Fruit fly (Drosophila melanogaster) whole organism, embryonic: ENCODE results near the gene CG5902.

Source experiments
- Bgb ChIP-seq: fragments of 200-800 bp; sonication (Bioruptor generic); IDR thresholded peaks from 2 replicates; pipeline ENCODE4 v1.3.6; 2022; ENCODE audit warnings: missing biosample characterization, missing genetic modification characterization; ENCODE audit not compliant: partially characterized antibody
- CG1024 ChIP-seq: fragments of 200-800 bp; sonication (Bioruptor generic); IDR thresholded peaks from 2 replicates; pipeline ENCODE4 v1.3.6; 2022; ENCODE audit warnings: missing biosample characterization, missing genetic modification characterization
- CG11696 ChIP-seq: fragments of 200-800 bp; sonication (Bioruptor generic); IDR thresholded peaks from 2 replicates; pipeline ENCODE4 v1.3.6; 2022; ENCODE audit warnings: missing biosample characterization, missing genetic modification characterization
- CG1647 ChIP-seq: fragments of 200-800 bp; sonication (Bioruptor generic); optimal IDR thresholded peaks from 3 replicates; lab custom pipeline; 2016; ENCODE audit warnings: missing biosample characterization, missing genetic modification characterization
- CG16813 ChIP-seq: fragments of 200-800 bp; sonication (Bioruptor generic); IDR thresholded peaks from 3 replicates; pipeline ENCODE4 v1.3.6; 2022; ENCODE audit warnings: missing biosample characterization, missing genetic modification characterization; ENCODE audit not compliant: partially characterized antibody
- CG17385 ChIP-seq: fragments of 200-800 bp; sonication (Bioruptor generic); optimal IDR thresholded peaks from 3 replicates; lab custom pipeline; 2018; ENCODE audit warnings: missing biosample characterization, mild to moderate bottlenecking, missing genetic modification characterization
- CG2129 ChIP-seq: fragments of 200-800 bp; sonication (Bioruptor generic); IDR thresholded peaks from 2 replicates; pipeline ENCODE4 v1.3.6; 2022; ENCODE audit warnings: missing biosample characterization, missing genetic modification characterization; ENCODE audit not compliant: partially characterized antibody
- CG30020 ChIP-seq: fragments of 200-800 bp; optimal IDR thresholded peaks from 2 replicates; lab custom pipeline; 2019; ENCODE audit warnings: missing biosample characterization, mild to moderate bottlenecking, missing genetic modification characterization, moderate library complexity
- CG32767 ChIP-seq: fragments of 200-800 bp; sonication (Bioruptor generic); IDR thresholded peaks from 2 replicates; pipeline ENCODE4 v1.3.6; 2022; ENCODE audit warnings: missing biosample characterization, missing genetic modification characterization
- CG33213 ChIP-seq: fragments of 200-800 bp; sonication (Bioruptor generic); optimal IDR thresholded peaks from 3 replicates; lab custom pipeline; 2016; ENCODE audit warnings: missing biosample characterization, missing genetic modification characterization
- CG3995 ChIP-seq: fragments of 200-800 bp; sonication (Bioruptor generic); optimal IDR thresholded peaks from 3 replicates; lab custom pipeline; 2016; ENCODE audit warnings: missing biosample characterization, missing genetic modification characterization
- CG7271 ChIP-seq: fragments of 200-800 bp; sonication (Bioruptor generic); optimal IDR thresholded peaks from 2 replicates; lab custom pipeline; 2018; ENCODE audit warnings: missing biosample characterization, mild to moderate bottlenecking, missing genetic modification characterization, moderate library complexity
- CG7786 ChIP-seq: fragments of 200-800 bp; sonication (Bioruptor generic); optimal IDR thresholded peaks from 2 replicates; lab custom pipeline; 2016; ENCODE audit warnings: missing biosample characterization, missing genetic modification characterization
- CG7928 ChIP-seq: fragments of 200-800 bp; sonication (Bioruptor generic); optimal IDR thresholded peaks from 2 replicates; lab custom pipeline; 2017; ENCODE audit warnings: missing biosample characterization, mild to moderate bottlenecking, missing genetic modification characterization
- CG8478 ChIP-seq: fragments of >200 bp; optimal IDR thresholded peaks from 2 replicates; lab custom pipeline; 2018
- CG8944 ChIP-seq: fragments of 200-800 bp; sonication (Bioruptor generic); optimal IDR thresholded peaks from 3 replicates; lab custom pipeline; 2016; ENCODE audit warnings: missing biosample characterization, missing genetic modification characterization
- Doc2 ChIP-seq: fragments of 200-800 bp; sonication (Bioruptor generic); IDR thresholded peaks from 2 replicates; pipeline ENCODE4 v1.3.6; 2022; ENCODE audit warnings: missing biosample characterization, missing genetic modification characterization
- Fer2 ChIP-seq: fragments of 200-800 bp; sonication (Bioruptor generic); optimal IDR thresholded peaks from 2 replicates; lab custom pipeline; 2018; ENCODE audit warnings: missing biosample characterization, mild to moderate bottlenecking, missing genetic modification characterization, moderate library complexity
- HLH3B ChIP-seq: fragments of 200-800 bp; sonication (Bioruptor generic); IDR thresholded peaks from 2 replicates; pipeline ENCODE4 v1.3.6; 2022; ENCODE audit warnings: missing biosample characterization, missing genetic modification characterization
- Hr78 ChIP-seq, 2 experiments: fragments of 200-800 bp in 1 of 2; fragments of >200 bp in 1 of 2; sonication (Bioruptor generic) in 1 of 2; optimal IDR thresholded peaks; 2 replicates each; lab custom pipeline; 2017 to 2019; ENCODE audit warnings: missing biosample characterization in 2 of 2, missing genetic modification characterization in 2 of 2, mild to moderate bottlenecking in 1 of 2, moderate library complexity in 1 of 2
- MTF-1 ChIP-seq: fragments of 200-800 bp; sonication (Bioruptor generic); optimal IDR thresholded peaks from 2 replicates; lab custom pipeline; 2018; ENCODE audit warnings: missing biosample characterization, mild to moderate bottlenecking, missing genetic modification characterization, borderline replicate concordance
- NC2β ChIP-seq: fragments of 200-800 bp; sonication (Bioruptor generic); optimal IDR thresholded peaks from 2 replicates; lab custom pipeline; 2016; ENCODE audit warnings: missing biosample characterization, missing genetic modification characterization
- Oaz ChIP-seq: fragments of 200-800 bp; sonication (Bioruptor generic); IDR thresholded peaks from 2 replicates; pipeline ENCODE4 v1.3.6; 2022; ENCODE audit warnings: missing biosample characterization, missing genetic modification characterization
- Sox100B ChIP-seq: fragments of 200-800 bp; sonication (Bioruptor generic); optimal IDR thresholded peaks from 3 replicates; lab custom pipeline; 2018; ENCODE audit warnings: missing biosample characterization, mild to moderate bottlenecking, missing genetic modification characterization
- Tbp ChIP-seq: fragments of >200 bp; optimal IDR thresholded peaks from 2 replicates; lab custom pipeline; 2018; ENCODE audit warnings: missing biosample characterization, missing genetic modification characterization
- bowl ChIP-seq: fragments of 200-800 bp; sonication (Bioruptor generic); IDR thresholded peaks from 2 replicates; pipeline ENCODE4 v1.3.6; 2022; ENCODE audit warnings: missing biosample characterization, missing genetic modification characterization
- dimm ChIP-seq: fragments of 200-800 bp; sonication (Bioruptor generic); IDR thresholded peaks from 2 replicates; pipeline ENCODE4 v1.3.6; 2022; ENCODE audit warnings: missing biosample characterization, missing genetic modification characterization
- dm ChIP-seq: fragments of 200-800 bp; sonication (Bioruptor generic); optimal IDR thresholded peaks from 3 replicates; lab custom pipeline; 2016; ENCODE audit warnings: missing biosample characterization, missing genetic modification characterization
- dysf ChIP-seq: fragments of 200-800 bp; sonication (Bioruptor generic); IDR thresholded peaks from 3 replicates; pipeline ENCODE4 v1.3.6; 2022; ENCODE audit warnings: missing biosample characterization, missing genetic modification characterization
- exex ChIP-seq: fragments of 200-800 bp; sonication (Bioruptor generic); optimal IDR thresholded peaks from 4 replicates; lab custom pipeline; 2018; ENCODE audit warnings: missing biosample characterization, mild to moderate bottlenecking, missing genetic modification characterization, moderate library complexity
- gce ChIP-seq: fragments of 200-800 bp; sonication (Bioruptor generic); IDR thresholded peaks from 3 replicates; pipeline ENCODE4 v1.3.6; 2022; ENCODE audit warnings: missing biosample characterization, missing genetic modification characterization
- grn ChIP-seq: fragments of 200-800 bp; sonication (Bioruptor generic); optimal IDR thresholded peaks from 3 replicates; lab custom pipeline; 2017; ENCODE audit warnings: missing biosample characterization, missing genetic modification characterization
- hkb ChIP-seq, 2 experiments: fragments of 200-800 bp in 1 of 2; fragments of >200 bp in 1 of 2; sonication (Bioruptor generic) in 1 of 2; IDR thresholded peaks in 1 of 2; optimal IDR thresholded peaks in 1 of 2; 2 replicates each; pipeline versions ENCODE4 v1.3.6 to Lab custom; 2017 to 2022; ENCODE audit warnings: missing biosample characterization in 1 of 2, missing genetic modification characterization in 1 of 2
- ind ChIP-seq: fragments of 200-800 bp; sonication (Bioruptor generic); optimal IDR thresholded peaks from 3 replicates; lab custom pipeline; 2016; ENCODE audit warnings: missing biosample characterization, missing genetic modification characterization
- jumu ChIP-seq: fragments of 200-800 bp; sonication (Bioruptor generic); optimal IDR thresholded peaks from 3 replicates; lab custom pipeline; 2016; ENCODE audit warnings: missing biosample characterization, missing genetic modification characterization
- lbe ChIP-seq: fragments of 200-800 bp; sonication (Bioruptor generic); optimal IDR thresholded peaks from 2 replicates; lab custom pipeline; 2016; ENCODE audit warnings: missing biosample characterization, mild to moderate bottlenecking, missing genetic modification characterization
- pb ChIP-seq: fragments of 200-800 bp; sonication (Bioruptor generic); optimal IDR thresholded peaks from 3 replicates; lab custom pipeline; 2016; ENCODE audit warnings: missing biosample characterization, missing genetic modification characterization
- pita ChIP-seq: fragments of 200-800 bp; sonication (Bioruptor generic); optimal IDR thresholded peaks from 2 replicates; lab custom pipeline; 2017; ENCODE audit warnings: missing biosample characterization, mild to moderate bottlenecking, missing genetic modification characterization
- pros ChIP-seq: fragments of 200-800 bp; sonication (Bioruptor generic); optimal IDR thresholded peaks from 3 replicates; lab custom pipeline; 2019; ENCODE audit warnings: missing biosample characterization, mild to moderate bottlenecking, missing genetic modification characterization, moderate library complexity
- pum ChIP-seq: fragments of 200-800 bp; sonication (Bioruptor generic); optimal IDR thresholded peaks from 2 replicates; lab custom pipeline; 2016; ENCODE audit warnings: missing biosample characterization, missing genetic modification characterization
- sens-2 ChIP-seq: fragments of 200-800 bp; sonication (Bioruptor generic); IDR thresholded peaks from 2 replicates; pipeline ENCODE4 v1.3.6; 2022; ENCODE audit warnings: missing biosample characterization, missing genetic modification characterization
- seq ChIP-seq: fragments of 200-800 bp; sonication (Bioruptor generic); IDR thresholded peaks from 2 replicates; pipeline ENCODE4 v1.3.6; 2022; ENCODE audit warnings: missing biosample characterization, missing genetic modification characterization
- sima ChIP-seq: fragments of 200-800 bp; sonication (Bioruptor generic); optimal IDR thresholded peaks from 2 replicates; lab custom pipeline; 2016; ENCODE audit warnings: missing biosample characterization, missing genetic modification characterization
- so ChIP-seq: fragments of 200-800 bp; sonication (Bioruptor generic); IDR thresholded peaks from 3 replicates; pipeline ENCODE4 v1.3.6; 2022; ENCODE audit warnings: missing biosample characterization, missing genetic modification characterization
- tap ChIP-seq: fragments of 200-800 bp; optimal IDR thresholded peaks from 3 replicates; lab custom pipeline; 2019; ENCODE audit warnings: missing biosample characterization, mild to moderate bottlenecking, missing genetic modification characterization, moderate library complexity
- tll ChIP-seq, 2 experiments: fragments of 200-800 bp in 1 of 2; fragments of >200 bp in 1 of 2; sonication (Bioruptor generic) in 1 of 2; optimal IDR thresholded peaks; 2 replicates each; lab custom pipeline; 2017 to 2019; ENCODE audit warnings: missing biosample characterization in 2 of 2, missing genetic modification characterization in 2 of 2, mild to moderate bottlenecking in 1 of 2, moderate library complexity in 1 of 2
- ttk ChIP-seq: fragments of 200-800 bp; sonication (Bioruptor generic); IDR thresholded peaks from 2 replicates; pipeline ENCODE4 v2.1.2; 2022; ENCODE audit warnings: missing biosample characterization, missing genetic modification characterization
- unc-4 ChIP-seq: fragments of 200-800 bp; sonication (Bioruptor generic); IDR thresholded peaks from 2 replicates; pipeline ENCODE4 v1.3.6; 2022; ENCODE audit warnings: missing biosample characterization, missing genetic modification characterization; ENCODE audit not compliant: partially characterized antibody
- vfl ChIP-seq: fragments of 200-800 bp; sonication (Bioruptor generic); optimal IDR thresholded peaks from 2 replicates; lab custom pipeline; 2016; ENCODE audit warnings: missing biosample characterization, missing genetic modification characterization

The CG5902 gene

DNA sequence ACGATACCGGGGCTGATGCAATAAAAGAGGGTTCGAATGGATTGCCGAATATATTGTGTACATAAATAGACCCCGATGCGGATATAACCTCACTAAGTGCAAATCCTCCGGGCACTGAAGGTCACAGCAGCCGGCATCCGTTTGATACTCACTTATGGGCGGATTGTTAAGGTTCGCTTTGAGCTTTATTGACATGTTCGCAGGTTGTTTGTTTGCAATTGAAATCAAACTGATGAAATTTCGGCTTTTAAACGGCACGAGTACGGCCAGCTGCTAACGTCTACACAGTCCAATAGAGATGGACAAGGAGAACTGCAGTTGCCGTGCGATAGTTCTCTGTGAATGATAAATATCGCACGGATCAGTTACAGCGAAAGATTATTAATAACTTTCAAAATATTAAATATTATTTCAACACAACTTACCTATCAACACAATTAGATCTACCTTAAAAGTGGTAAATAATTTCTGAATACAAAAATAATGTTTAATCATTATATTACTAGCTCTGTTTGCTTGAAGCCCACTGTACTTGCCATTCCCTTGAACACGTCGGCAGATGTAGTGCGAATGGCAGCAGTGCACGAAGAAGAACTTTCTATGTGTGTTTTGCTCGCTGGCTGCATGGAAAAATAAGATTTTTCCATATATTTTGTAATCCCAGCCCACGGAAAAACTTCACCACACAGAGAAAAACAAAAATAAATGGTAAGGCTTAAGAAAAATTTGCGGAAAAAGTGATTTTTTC is 28.2 kb upstream of the CG5902 start, which contains the start of the genes GluProRS and AP-1sigma (continued):
- TF ChIP-seq CG11696 (peak; percentile 90), hkb (optimal IDR thresholded peaks at IDR 0.05; lab: Kevin White, UChicago) (peak; percentile 16), hkb (GFP tag; IDR thresholded peaks at IDR 0.05; lab: Robert Waterston, UW) (peak; percentile 93), Hr78 (GFP tag; optimal IDR thresholded peaks at IDR 0.05; lab: Kevin White, UChicago) (peak in 1 of 2 experiments; percentile 39), unc-4 (GFP tag; lab: Robert Waterston, UW) (peak; percentile 90), Doc2 (GFP tag; lab: Robert Waterston, UW) (peak; percentile 86), jumu (GFP tag; lab: Kevin White, UChicago) (peak; percentile 83), Oaz (GFP tag; lab: Robert Waterston, UW) (peak; percentile 93), seq (peak; percentile 91), Fer2 (peak; percentile 82), CG32767 (peak; percentile 89; the same call in 1 of the 2 replicates), CG1647 (GFP tag; lab: Kevin White, UChicago) (peak; percentile 90), CG7786 (GFP tag; lab: Kevin White, UChicago) (peak; percentile 82), dm (GFP tag; lab: Kevin White, UChicago) (peak; percentile 79), dysf (GFP tag; lab: Robert Waterston, UW) (peak; percentile 97), pb (GFP tag; lab: Kevin White, UChicago) (peak; percentile 47), tap (tag; lab: Kevin White, UChicago) (peak; percentile 74), tll (GFP tag; optimal IDR thresholded peaks at IDR 0.05; lab: Kevin White, UChicago) (peak; percentile 21 to 76), ind (GFP tag; lab: Kevin White, UChicago) (peak; percentile 94), so (GFP tag; lab: Robert Waterston, UW) (peak; percentile 92), NC2β (GFP tag; lab: Kevin White, UChicago) (peak; percentile 63), CG17385 (peak; percentile 97), CG16813 (peak; percentile 97), dimm (peak; percentile 75), lbe (GFP tag; lab: Kevin White, UChicago) (peak; percentile 81), Tbp (GFP tag; lab: Kevin White, UChicago) (no peak), CG3995 (peak; percentile 83), CG30020 (tag; lab: Kevin White, UChicago) (peak; percentile 74), CG1024 (GFP tag; lab: Robert Waterston, UW) (peak; percentile 90), HLH3B (GFP tag; lab: Robert Waterston, UW) (peak; percentile 97), MTF-1 (peak; percentile 59), Sox100B (GFP tag; lab: Kevin White, UChicago) (peak; percentile 82), ttk (peak; percentile 95), pros (GFP tag; lab: Kevin White, UChicago) (no peak), exex (peak; percentile 58), CG8944 (GFP tag; lab: Kevin White, UChicago) (peak; percentile 86), CG8478 (lab: Kevin White, UChicago) (peak; percentile 69), gce (GFP tag; lab: Robert Waterston, UW) (peak; percentile 87), CG33213 (GFP tag; lab: Kevin White, UChicago) (peak; percentile 79), sens-2 (GFP tag; lab: Robert Waterston, UW) (peak; percentile 94), CG2129 (GFP tag; lab: Robert Waterston, UW) (peak; percentile 94), Bgb (GFP tag; lab: Robert Waterston, UW) (peak; percentile 93), grn (GFP tag; lab: Kevin White, UChicago) (peak; percentile 56), pum (GFP tag; lab: Kevin White, UChicago) (peak; percentile 88), CG7271 (tag; lab: Kevin White, UChicago) (peak; percentile 63), pita (GFP tag; lab: Kevin White, UChicago) (no peak), sima (GFP tag; lab: Kevin White, UChicago) (peak; percentile 39), bowl (GFP tag; lab: Robert Waterston, UW) (peak; percentile 67), CG7928 (GFP tag; lab: Kevin White, UChicago) (peak; percentile 44), vfl (peak; percentile 89)
